Fruit fly (Drosophila melanogaster): ENCODE data around the gene Rtnl1.

Gene Rtnl1

dm6 chr2L:4958111-4958510, 51.4 kb downstream of the Rtnl1 start, which contains the start of gene CG34124:
CG34124 (plus strand) TSS chr2L:4958411.
- no peak for TF ChIP-seq dac (GFP tag; optimal IDR thresholded peaks at IDR 0.05)

- TF ChIP-seq CG15336 (GFP tag; IDR thresholded peaks at IDR 0.05) (no peak), Hr4 (GFP tag; optimal IDR thresholded peaks at IDR 0.05) (no peak)
Observed at dm6 chr2L:4955094-4955823, 54.3 kb downstream of the Rtnl1 start, which contains the start of the genes Jon25Bi and Marcal1. Jon25Bi (minus strand) TSS chr2L:4955144. Marcal1 (plus strand) TSS chr2L:4955509.

dm6 chr2L:4953086-4953570, 56.4 kb downstream of the Rtnl1 start, which contains the start of gene Jon25Bii:
Jon25Bii (minus strand) TSS chr2L:4953136.
- TF ChIP-seq CG6163 (GFP tag; IDR thresholded peaks at IDR 0.05) (no peak), Hr39 (GFP tag; optimal IDR thresholded peaks at IDR 0.05) (no peak)

- TF ChIP-seq Eip78C (GFP tag) (no peak), OdsH (GFP tag; optimal IDR thresholded peaks at IDR 0.05) (no peak), CG10669 (GFP tag; optimal IDR thresholded peaks at IDR 0.05) (no peak), topi (GFP tag; optimal IDR thresholded peaks at IDR 0.05) (no peak), Smox (GFP tag; optimal IDR thresholded peaks at IDR 0.05) (no peak), CG6792 (GFP tag; optimal IDR thresholded peaks at IDR 0.05) (no peak), Lpt (GFP tag; optimal IDR thresholded peaks at IDR 0.05) (no peak), CG32006 (GFP tag; optimal IDR thresholded peaks at IDR 0.05) (no peak), CG6276 (GFP tag; optimal IDR thresholded peaks at IDR 0.05) (no peak), CG1621 (tag; optimal IDR thresholded peaks at IDR 0.05) (no peak), CG9139 (GFP tag; optimal IDR thresholded peaks at IDR 0.05) (no peak), salr (GFP tag; optimal IDR thresholded peaks at IDR 0.05) (no peak)
Observed at dm6 chr2L:4950667-4951066, 58.9 kb downstream of the Rtnl1 start, which contains the start of gene Jon25Biii. Jon25Biii (minus strand) TSS chr2L:4950767.

dm6 chr2L:4949453-4950045, 60.0 kb downstream of the Rtnl1 start, which contains the start of gene jet:
jet (minus strand) TSS chr2L:4949784.
- no peak for TF ChIP-seq ss (GFP tag; optimal IDR thresholded peaks at IDR 0.05)
- no peak for TF ChIP-seq Sox14 (GFP tag; optimal IDR thresholded peaks at IDR 0.05)
- TF ChIP-seq fkh (GFP tag; optimal IDR thresholded peaks at IDR 0.05) = peak; percentile 63
- no peak for TF ChIP-seq Hr39 (GFP tag; optimal IDR thresholded peaks at IDR 0.05)
- peak; percentile 91 for TF ChIP-seq CG8319 (GFP tag; optimal IDR thresholded peaks at IDR 0.05)
- no peak for TF ChIP-seq CG6792 (GFP tag; optimal IDR thresholded peaks at IDR 0.05)

- TF ChIP-seq acj6 (GFP tag; optimal IDR thresholded peaks at IDR 0.05) (peak; percentile 97), CG3032 (tag; optimal IDR thresholded peaks at IDR 0.05) (peak; percentile 99), CG6163 (GFP tag; IDR thresholded peaks at IDR 0.05) (peak; percentile 98), Smox (GFP tag; optimal IDR thresholded peaks at IDR 0.05) (peak; percentile 95), Hr39 (GFP tag; optimal IDR thresholded peaks at IDR 0.05) (peak; percentile 90), Eip78C (GFP tag) (peak; percentile 99), CG11902 (GFP tag; optimal IDR thresholded peaks at IDR 0.05) (peak; percentile 92), Sox15 (GFP tag; optimal IDR thresholded peaks at IDR 0.05) (peak; percentile 96), achi (GFP tag; optimal IDR thresholded peaks at IDR 0.05) (peak; percentile 95), Gug (GFP tag; IDR thresholded peaks at IDR 0.05) (peak; percentile 98), Sox14 (GFP tag; optimal IDR thresholded peaks at IDR 0.05) (peak; percentile 96), Eip93F (GFP tag; optimal IDR thresholded peaks at IDR 0.05) (peak; percentile 81), fkh (GFP tag; optimal IDR thresholded peaks at IDR 0.05) (peak; percentile 87), svp (GFP tag) (peak; percentile 96), dsx (GFP tag; optimal IDR thresholded peaks at IDR 0.05; ENCODE audit: poor library complexity, severe bottlenecking) (peak; percentile 97), dac (GFP tag; optimal IDR thresholded peaks at IDR 0.05) (peak; percentile 93), esn (GFP tag; optimal IDR thresholded peaks at IDR 0.05) (peak; percentile 98), fd59A (GFP tag; optimal IDR thresholded peaks at IDR 0.05) (peak; percentile 91), CG3919 (GFP tag; optimal IDR thresholded peaks at IDR 0.05) (peak; percentile 97), CG6854 (GFP tag; optimal IDR thresholded peaks at IDR 0.05) (peak; percentile 85), ss (GFP tag; optimal IDR thresholded peaks at IDR 0.05) (peak; percentile 89 to 94), spab (GFP tag; optimal IDR thresholded peaks at IDR 0.05) (peak; percentile 92), Lpt (GFP tag; optimal IDR thresholded peaks at IDR 0.05) (peak; percentile 94), CG8119 (GFP tag; IDR thresholded peaks at IDR 0.05) (peak; percentile 95), CG6792 (GFP tag; optimal IDR thresholded peaks at IDR 0.05) (peak; percentile 96), CG15336 (GFP tag; IDR thresholded peaks at IDR 0.05) (peak; percentile 97), Hr4 (GFP tag; optimal IDR thresholded peaks at IDR 0.05) (peak; percentile 95), Eip75B (GFP tag; optimal IDR thresholded peaks at IDR 0.05) (peak; percentile 94)
Observed at dm6 chr2L:4945300-4945699, 64.2 kb downstream of the Rtnl1 start, which contains the start of the genes mRpL24 and betaggt-I. mRpL24 (minus strand) TSS chr2L:4945361. betaggt-I (plus strand) TSS chr2L:4945579.
